Worm (Caenorhabditis elegans) whole organism, L1 larva: ENCODE measurements around the gene C36C5.15.
A peak's percentile ranks its signal among the peaks of the same experiment; 100 is the strongest.

Experiments
- C16A3.4 ChIP-seq: fragments of 150-350 bp; optimal IDR thresholded peaks from 2 replicates; lab custom pipeline; 2014; ENCODE audit warnings: missing biosample characterization, missing genetic modification characterization
- C34B4.2 ChIP-seq: sonication (generic microtip); optimal IDR thresholded peaks from 2 replicates; lab custom pipeline; 2017; ENCODE audit warnings: mild to moderate bottlenecking, missing genetic modification characterization, missing compliant biosample characterization
- Y116A8C.19 ChIP-seq: sonication (generic microtip); optimal IDR thresholded peaks from 2 replicates; lab custom pipeline; 2016; ENCODE audit warnings: missing compliant biosample characterization, missing genetic modification characterization, borderline replicate concordance
- aha-1 ChIP-seq: fragments of 150-350 bp; optimal IDR thresholded peaks from 2 replicates; lab custom pipeline; 2014; ENCODE audit warnings: missing biosample characterization, missing genetic modification characterization
- aly-2 ChIP-seq: fragments of 150-350 bp; optimal IDR thresholded peaks from 2 replicates; lab custom pipeline; 2014; ENCODE audit warnings: missing biosample characterization, missing genetic modification characterization
- blmp-1 ChIP-seq: fragments of 150-350 bp; optimal IDR thresholded peaks from 2 replicates; lab custom pipeline; 2014; ENCODE audit warnings: missing biosample characterization, missing genetic modification characterization
- ceh-8 ChIP-seq: fragments of 200-800 bp; sonication (Bioruptor generic); optimal IDR thresholded peaks from 2 replicates; lab custom pipeline; 2018; ENCODE audit warnings: mild to moderate bottlenecking, missing genetic modification characterization, moderate library complexity, missing compliant biosample characterization
- ceh-82 ChIP-seq, 3 experiments: fragments of 150-350 bp in 1 of 3; sonication (generic microtip) in 2 of 3; optimal IDR thresholded peaks; 2 replicates each; lab custom pipeline; 2014 to 2017; ENCODE audit warnings: missing biosample characterization in 3 of 3, missing genetic modification characterization in 3 of 3
- ceh-90 ChIP-seq: sonication (generic microtip); optimal IDR thresholded peaks from 2 replicates; lab custom pipeline; 2016; ENCODE audit warnings: missing genetic modification characterization, missing compliant biosample characterization
- dpl-1 ChIP-seq, 3 experiments: fragments of 150-350 bp in 2 of 3; sonication (generic microtip) in 1 of 3; optimal IDR thresholded peaks; 2 replicates each; lab custom pipeline; 2014 to 2017; ENCODE audit warnings: missing biosample characterization in 3 of 3, missing genetic modification characterization in 3 of 3, missing genetic modification reagents in 3 of 3
- dsc-1 ChIP-seq: sonication (generic microtip); optimal IDR thresholded peaks from 2 replicates; lab custom pipeline; 2016; ENCODE audit warnings: mild to moderate bottlenecking, missing genetic modification characterization, missing compliant biosample characterization
- efl-1 ChIP-seq, 4 experiments: fragments of 150-350 bp; optimal IDR thresholded peaks in 3 of 4; peaks in 1 of 4; 1 replicate in 1 of 4; 2 replicates in 3 of 4; lab custom pipeline; 2014; ENCODE audit warnings: missing biosample characterization in 2 of 4, missing genetic modification characterization in 2 of 4, missing genetic modification reagents in 2 of 4
- efl-3 ChIP-seq: fragments of 200-800 bp; sonication (Bioruptor generic); optimal IDR thresholded peaks from 2 replicates; lab custom pipeline; 2018; ENCODE audit warnings: mild to moderate bottlenecking, missing genetic modification characterization, missing compliant biosample characterization
- egl-27 ChIP-seq, 2 experiments: fragments of 150-350 bp in 1 of 2; sonication (generic microtip); optimal IDR thresholded peaks; 3 replicates each; lab custom pipeline; 2017 to 2018; ENCODE audit warnings: missing biosample characterization in 2 of 2, missing genetic modification characterization in 2 of 2, missing genetic modification reagents in 2 of 2
- elt-3 ChIP-seq, 6 experiments: fragments of 150-350 bp in 1 of 6; sonication (generic microtip); optimal IDR thresholded peaks; 2 replicates each; lab custom pipeline; 2017 to 2018; ENCODE audit warnings: missing biosample characterization in 6 of 6, missing genetic modification characterization in 6 of 6, inconsistent platforms in 1 of 6
- ets-5 ChIP-seq: fragments of 200-800 bp; sonication (Bioruptor generic); IDR thresholded peaks from 2 replicates; pipeline ENCODE4 v1.3.6; 2022; ENCODE audit warnings: missing genetic modification characterization, missing compliant biosample characterization
- fkh-4 ChIP-seq: sonication (generic microtip); optimal IDR thresholded peaks from 2 replicates; lab custom pipeline; 2016; ENCODE audit warnings: missing compliant biosample characterization, missing genetic modification characterization, borderline replicate concordance
- fkh-8 ChIP-seq: sonication (generic microtip); optimal IDR thresholded peaks from 2 replicates; lab custom pipeline; 2016; ENCODE audit warnings: mild to moderate bottlenecking, missing genetic modification characterization, missing compliant biosample characterization
- hlh-17 ChIP-seq: fragments of 200-800 bp; sonication (Bioruptor generic); optimal IDR thresholded peaks from 2 replicates; lab custom pipeline; 2018; ENCODE audit warnings: missing genetic modification characterization, mild to moderate bottlenecking, missing compliant biosample characterization, moderate library complexity, borderline replicate concordance
- hlh-4 ChIP-seq: sonication (generic microtip); optimal IDR thresholded peaks from 2 replicates; lab custom pipeline; 2016; ENCODE audit warnings: mild to moderate bottlenecking, missing genetic modification characterization, missing compliant biosample characterization
- hpl-2 ChIP-seq: fragments of 150-350 bp; optimal IDR thresholded peaks from 2 replicates; lab custom pipeline; 2014; ENCODE audit warnings: missing biosample characterization, missing genetic modification reagents, missing genetic modification characterization
- irx-1 ChIP-seq: sonication (generic microtip); optimal IDR thresholded peaks from 2 replicates; lab custom pipeline; 2016; ENCODE audit warnings: missing genetic modification characterization, missing compliant biosample characterization
- isw-1 ChIP-seq: fragments of 200-800 bp; sonication (Bioruptor generic); IDR thresholded peaks from 2 replicates; pipeline ENCODE4 v1.3.6; 2022; ENCODE audit warnings: missing genetic modification characterization, missing compliant biosample characterization
- lin-13 ChIP-seq: fragments of 150-350 bp; optimal IDR thresholded peaks from 2 replicates; lab custom pipeline; 2014; ENCODE audit warnings: missing biosample characterization, missing genetic modification reagents, missing genetic modification characterization
- lin-14 ChIP-seq: fragments of 200-800 bp; sonication (Bioruptor generic); optimal IDR thresholded peaks from 2 replicates; lab custom pipeline; 2018; ENCODE audit warnings: mild to moderate bottlenecking, missing genetic modification characterization, moderate library complexity, missing compliant biosample characterization
- lin-15B ChIP-seq: fragments of 150-350 bp; sonication (generic microtip); optimal IDR thresholded peaks from 3 replicates; lab custom pipeline; 2014; ENCODE audit warnings: missing biosample characterization, missing genetic modification characterization
- lin-35 ChIP-seq, 2 experiments: fragments of 150-350 bp; optimal IDR thresholded peaks; 2 replicates each; lab custom pipeline; 2014; ENCODE audit warnings: missing biosample characterization in 2 of 2, missing genetic modification characterization in 2 of 2, missing genetic modification reagents in 2 of 2
- lsy-2 ChIP-seq, 2 experiments: fragments of 150-350 bp; optimal IDR thresholded peaks; 2 replicates each; lab custom pipeline; 2014; ENCODE audit warnings: missing biosample characterization in 2 of 2, missing genetic modification characterization in 2 of 2
- mep-1 ChIP-seq: fragments of 150-350 bp; optimal IDR thresholded peaks from 2 replicates; lab custom pipeline; 2014; ENCODE audit warnings: missing biosample characterization, missing genetic modification characterization
- nhr-11 ChIP-seq: fragments of 150-350 bp; optimal IDR thresholded peaks from 2 replicates; lab custom pipeline; 2014; ENCODE audit warnings: missing biosample characterization, missing genetic modification characterization
- nhr-20 ChIP-seq: sonication (generic microtip); optimal IDR thresholded peaks from 2 replicates; lab custom pipeline; 2016; ENCODE audit warnings: mild to moderate bottlenecking, missing genetic modification characterization, missing compliant biosample characterization
- nhr-47 ChIP-seq: sonication (generic microtip); optimal IDR thresholded peaks from 2 replicates; lab custom pipeline; 2016; ENCODE audit warnings: mild to moderate bottlenecking, missing genetic modification characterization, moderate library complexity, missing compliant biosample characterization
- nhr-71 ChIP-seq: sonication (generic microtip); optimal IDR thresholded peaks from 2 replicates; lab custom pipeline; 2016; ENCODE audit warnings: mild to moderate bottlenecking, missing genetic modification characterization, moderate library complexity, missing compliant biosample characterization
- nhr-77 ChIP-seq: fragments of 150-350 bp; optimal IDR thresholded peaks from 2 replicates; lab custom pipeline; 2014; ENCODE audit warnings: missing biosample characterization, missing genetic modification characterization
- nhr-84 ChIP-seq: sonication (generic microtip); optimal IDR thresholded peaks from 2 replicates; lab custom pipeline; 2017; ENCODE audit warnings: missing biosample characterization, missing genetic modification characterization
- nhr-85 ChIP-seq: sonication (generic microtip); peaks from one replicate; lab custom pipeline; 2016; ENCODE audit warnings: missing genetic modification characterization, inconsistent platforms, missing compliant biosample characterization
- rnt-1 ChIP-seq: sonication (generic microtip); optimal IDR thresholded peaks from 2 replicates; lab custom pipeline; 2016; ENCODE audit warnings: mild to moderate bottlenecking, missing genetic modification characterization, moderate library complexity, missing compliant biosample characterization
- snpc-4 ChIP-seq: fragments of 150-350 bp; optimal IDR thresholded peaks from 2 replicates; lab custom pipeline; 2014; ENCODE audit warnings: missing biosample characterization, missing genetic modification characterization
- snu-23 ChIP-seq: sonication (generic microtip); optimal IDR thresholded peaks from 2 replicates; lab custom pipeline; 2016; ENCODE audit warnings: missing genetic modification characterization, missing compliant biosample characterization
- sox-4 ChIP-seq: sonication (generic microtip); optimal IDR thresholded peaks from 2 replicates; lab custom pipeline; 2016; ENCODE audit warnings: missing genetic modification characterization, missing compliant biosample characterization
- sptf-1 ChIP-seq: fragments of 150-350 bp; optimal IDR thresholded peaks from 2 replicates; lab custom pipeline; 2014; ENCODE audit warnings: missing biosample characterization, missing genetic modification characterization
- tbx-2 ChIP-seq: sonication (generic microtip); optimal IDR thresholded peaks from 2 replicates; lab custom pipeline; 2016; ENCODE audit warnings: missing genetic modification characterization, missing compliant biosample characterization
- unc-130 ChIP-seq: fragments of 150-350 bp; optimal IDR thresholded peaks from 2 replicates; lab custom pipeline; 2017; ENCODE audit warnings: missing biosample characterization, missing genetic modification characterization, inconsistent platforms
- unc-30 ChIP-seq: sonication (generic microtip); optimal IDR thresholded peaks from 2 replicates; lab custom pipeline; 2017; ENCODE audit warnings: missing biosample characterization, missing genetic modification characterization
- unc-62 ChIP-seq: fragments of 150-350 bp; optimal IDR thresholded peaks from 2 replicates; lab custom pipeline; 2014; ENCODE audit warnings: missing biosample characterization, missing genetic modification reagents, missing genetic modification characterization
- zip-4 ChIP-seq: fragments of 200-800 bp; sonication (Bioruptor generic); optimal IDR thresholded peaks from 2 replicates; lab custom pipeline; 2018; ENCODE audit warnings: mild to moderate bottlenecking, missing genetic modification characterization, moderate library complexity, missing compliant biosample characterization
- ztf-4 ChIP-seq: fragments of 150-350 bp; optimal IDR thresholded peaks from 2 replicates; lab custom pipeline; 2014; ENCODE audit warnings: missing biosample characterization, missing genetic modification characterization

The C36C5.15 gene

ce11 chrV:3196832-3197329 is 28.3 kb upstream of the C36C5.15 start, which contains the start of the genes Y73C8B.1 and Y73C8B.5 (continued):
- no peak for TF ChIP-seq lsy-2 (tag; optimal IDR thresholded peaks at IDR 0.05; lab: Kevin White, UChicago)
- TF ChIP-seq dpl-1 (GFP tag; optimal IDR thresholded peaks at IDR 0.05; lab: Kevin White, UChicago), result no peak
- no peak for TF ChIP-seq ztf-4
- TF ChIP-seq rnt-1 (tag; lab: Kevin White, UChicago), result no peak
- TF ChIP-seq fkh-8 (tag; lab: Kevin White, UChicago), result no peak
- no peak for TF ChIP-seq nhr-84 (tag; lab: Kevin White, UChicago)
- TF ChIP-seq nhr-77 (tag; lab: Kevin White, UChicago), result no peak
- no peak for TF ChIP-seq aha-1 (tag; lab: Kevin White, UChicago)
- TF ChIP-seq sox-4 (tag; lab: Kevin White, UChicago), result no peak
- TF ChIP-seq nhr-11, result peak; percentile 42
- peak; percentile 2 for TF ChIP-seq nhr-85 (tag; lab: Kevin White, UChicago)
- peak in 1 of 2 experiments; percentile 45 for TF ChIP-seq lin-35 (GFP tag; optimal IDR thresholded peaks at IDR 0.05; lab: Kevin White, UChicago)
- TF ChIP-seq mep-1, result no peak
- peak; percentile 8 for TF ChIP-seq snu-23 (GFP tag; lab: Kevin White, UChicago)
- TF ChIP-seq, all 84 proteins: peak for 7

- TF ChIP-seq tbx-2 (tag; lab: Kevin White, UChicago) (no peak), aha-1 (tag; lab: Kevin White, UChicago) (no peak), isw-1 (GFP tag; lab: Robert Waterston, UW) (no peak), elt-3 (tag; optimal IDR thresholded peaks at IDR 0.05; lab: Kevin White, UChicago) (no peak), unc-62 (GFP tag; lab: Kevin White, UChicago) (no peak), unc-130 (tag; lab: Kevin White, UChicago) (no peak), C16A3.4 (tag; lab: Kevin White, UChicago) (no peak), snpc-4 (no peak)
Measured at ce11 chrV:3195814-3196213, 27.3 kb upstream of the C36C5.15 start.

ce11 chrV:3194952-3195450 is 26.5 kb upstream of the C36C5.15 start, which contains the start of gene Y73C8B.2:
Y73C8B.2 (minus strand) TSS chrV:3195002.
- TF ChIP-seq mep-1, result peak; percentile 45
- no peak for TF ChIP-seq hpl-2 (GFP tag; lab: Kevin White, UChicago)
- peak; percentile 28 for TF ChIP-seq tbx-2 (tag; lab: Kevin White, UChicago)
- no peak for TF ChIP-seq fkh-4 (tag; lab: Kevin White, UChicago)
- no peak for TF ChIP-seq hlh-4 (tag; lab: Kevin White, UChicago)
- TF ChIP-seq sptf-1 (tag; lab: Kevin White, UChicago), result no peak
- TF ChIP-seq ceh-8 (GFP tag; lab: Kevin White, UChicago), result no peak
- TF ChIP-seq unc-130 (tag; lab: Kevin White, UChicago), result no peak
- TF ChIP-seq ceh-90 (tag; lab: Kevin White, UChicago), result no peak
- TF ChIP-seq efl-3 (GFP tag; lab: Kevin White, UChicago), result no peak
- no peak for TF ChIP-seq aha-1 (tag; lab: Kevin White, UChicago)
- no peak for TF ChIP-seq unc-30 (tag; lab: Kevin White, UChicago)
- peak; percentile 42 for TF ChIP-seq blmp-1 (tag; lab: Kevin White, UChicago)
- TF ChIP-seq lin-15B (tag; lab: Kevin White, UChicago), result peak; percentile 23
- no peak for TF ChIP-seq C34B4.2 (tag; lab: Kevin White, UChicago)
- no peak for TF ChIP-seq dsc-1
- peak; percentile 76 for TF ChIP-seq lin-14
- peak; percentile 19 to 59 for TF ChIP-seq lin-35 (GFP tag; optimal IDR thresholded peaks at IDR 0.05; lab: Kevin White, UChicago)
- TF ChIP-seq ets-5 (GFP tag; lab: Robert Waterston, UW), result no peak
- TF ChIP-seq C16A3.4 (tag; lab: Kevin White, UChicago), result peak; percentile 22
- peak; percentile 28 for TF ChIP-seq snu-23 (GFP tag; lab: Kevin White, UChicago)
- no peak for TF ChIP-seq zip-4 (GFP tag; lab: Kevin White, UChicago)
- TF ChIP-seq lsy-2 (tag; optimal IDR thresholded peaks at IDR 0.05; lab: Kevin White, UChicago), result peak in 1 of 2 experiments; percentile 45
- no peak for TF ChIP-seq Y116A8C.19
- peak; percentile 9 for TF ChIP-seq nhr-47 (tag; lab: Kevin White, UChicago)
- TF ChIP-seq egl-27 (tag; optimal IDR thresholded peaks at IDR 0.05; lab: Kevin White, UChicago), result no peak
- no peak for TF ChIP-seq hlh-17 (GFP tag; lab: Kevin White, UChicago)
- TF ChIP-seq fkh-8 (tag; lab: Kevin White, UChicago), result no peak
- no peak for TF ChIP-seq aly-2 (tag; lab: Kevin White, UChicago)
- peak; percentile 39 for TF ChIP-seq nhr-71 (tag; lab: Kevin White, UChicago)
- no peak for TF ChIP-seq lin-13 (GFP tag; lab: Kevin White, UChicago)
- peak; percentile 3 for TF ChIP-seq irx-1 (tag; lab: Kevin White, UChicago)
- peak; percentile 17 to 35 for TF ChIP-seq efl-1 (optimal IDR thresholded peaks at IDR 0.05; lab: Kevin White, UChicago)
- TF ChIP-seq efl-1 (GFP tag; optimal IDR thresholded peaks at IDR 0.05 in 1 of 2; lab: Kevin White, UChicago), result peak; percentile 31 to 45
- no peak for TF ChIP-seq ceh-82 (tag; optimal IDR thresholded peaks at IDR 0.05; lab: Kevin White, UChicago)
- peak; percentile 31 for TF ChIP-seq nhr-20 (tag; lab: Kevin White, UChicago)
